Worm (Caenorhabditis elegans) whole organism, L4 larva: ENCODE data around the gene T01D1.5.

Experiments
- F10B5.3 ChIP-seq: sonication (generic microtip); optimal IDR thresholded peaks from 2 replicates; lab custom pipeline; 2016; ENCODE audit warnings: mild to moderate bottlenecking, missing genetic modification characterization, missing compliant biosample characterization
- ceh-28 ChIP-seq: fragments of 150-350 bp; optimal IDR thresholded peaks from 2 replicates; lab custom pipeline; 2014; ENCODE audit warnings: missing biosample characterization, missing genetic modification reagents, missing genetic modification characterization
- ceh-82 ChIP-seq: sonication (generic microtip); optimal IDR thresholded peaks from 2 replicates; lab custom pipeline; 2017; ENCODE audit warnings: missing biosample characterization, missing genetic modification characterization
- ces-1 ChIP-seq: fragments of 150-350 bp; sonication (generic microtip); optimal IDR thresholded peaks from 4 replicates; lab custom pipeline; 2014; ENCODE audit warnings: missing biosample characterization, missing genetic modification reagents, missing genetic modification characterization
- daf-8 ChIP-seq: fragments of 200-800 bp; sonication (Bioruptor generic); IDR thresholded peaks from 2 replicates; pipeline ENCODE4 v1.3.6; 2022; ENCODE audit warnings: missing genetic modification characterization, missing compliant biosample characterization
- dmd-8 ChIP-seq: fragments of 200-800 bp; sonication (Bioruptor generic); IDR thresholded peaks from 2 replicates; pipeline ENCODE4 v1.3.6; 2022; ENCODE audit warnings: missing genetic modification characterization, missing compliant biosample characterization
- jun-1 ChIP-seq: fragments of 150-350 bp; optimal IDR thresholded peaks from 2 replicates; lab custom pipeline; 2014; ENCODE audit warnings: missing biosample characterization, missing genetic modification reagents, missing genetic modification characterization
- lin-15B ChIP-seq: fragments of 150-350 bp; sonication (generic microtip); optimal IDR thresholded peaks from 3 replicates; lab custom pipeline; 2014; ENCODE audit warnings: missing biosample characterization, missing genetic modification characterization
- mdl-1 ChIP-seq, 2 experiments: fragments of 150-350 bp in 1 of 2; sonication (generic microtip) in 1 of 2; optimal IDR thresholded peaks; 2 replicates each; lab custom pipeline; 2014 to 2017; ENCODE audit warnings: missing biosample characterization in 2 of 2, missing genetic modification characterization in 2 of 2
- nhr-11 ChIP-seq: fragments of 150-350 bp; optimal IDR thresholded peaks from 2 replicates; lab custom pipeline; 2014; ENCODE audit warnings: missing biosample characterization, missing genetic modification characterization
- nhr-25 ChIP-seq: sonication (generic microtip); optimal IDR thresholded peaks from 2 replicates; lab custom pipeline; 2017; ENCODE audit warnings: missing genetic modification characterization, mild to moderate bottlenecking, missing compliant biosample characterization, antibody characterized with exemption, moderate library complexity, borderline replicate concordance; ENCODE audit not compliant: insufficient read depth
- zag-1 ChIP-seq: fragments of 150-350 bp; optimal IDR thresholded peaks from 2 replicates; lab custom pipeline; 2014; ENCODE audit warnings: missing biosample characterization, missing genetic modification characterization
- ztf-11 ChIP-seq: fragments of 150-350 bp; optimal IDR thresholded peaks from 2 replicates; lab custom pipeline; 2014; ENCODE audit warnings: missing biosample characterization, missing genetic modification characterization

ce11 chrII:194458-194857 lies 5.6 kb upstream of the T01D1.5 start, which contains the start of gene abu-11:
- no peak for TF ChIP-seq jun-1
- TF ChIP-seq lin-15B (tag; lab: Kevin White, UChicago): no peak
- TF ChIP-seq nhr-25: no peak
- no peak for TF ChIP-seq nhr-11
- no peak for TF ChIP-seq ces-1
- TF ChIP-seq mdl-1 (tag; optimal IDR thresholded peaks at IDR 0.05; lab: Kevin White, UChicago): no peak
- no peak for TF ChIP-seq zag-1 (tag; lab: Kevin White, UChicago)
- TF ChIP-seq ztf-11 (tag; lab: Kevin White, UChicago): no peak
- no peak for TF ChIP-seq dmd-8 (GFP tag; lab: Robert Waterston, UW)
- TF ChIP-seq F10B5.3 (tag; lab: Kevin White, UChicago): no peak
- TF ChIP-seq daf-8: no peak
- TF ChIP-seq ceh-28 (tag; lab: Kevin White, UChicago): no peak
- no peak for TF ChIP-seq ceh-82 (tag; lab: Kevin White, UChicago)
